Worm (Caenorhabditis elegans) whole organism, late embryonic: ENCODE data around the gene B0336.13.

Source experiments
- C08G9.2 ChIP-seq: sonication (generic microtip); optimal IDR thresholded peaks from 2 replicates; lab custom pipeline; 2016; ENCODE audit warnings: mild to moderate bottlenecking, missing genetic modification characterization, moderate library complexity, missing compliant biosample characterization
- Y22D7AL.16 ChIP-seq: sonication (generic microtip); optimal IDR thresholded peaks from 2 replicates; lab custom pipeline; 2016; ENCODE audit warnings: missing genetic modification characterization, missing compliant biosample characterization
- ceh-34 ChIP-seq: sonication (generic microtip); optimal IDR thresholded peaks from 2 replicates; lab custom pipeline; 2016; ENCODE audit warnings: mild to moderate bottlenecking, missing genetic modification characterization, missing compliant biosample characterization
- nhr-11 ChIP-seq: fragments of 150-350 bp; optimal IDR thresholded peaks from 2 replicates; lab custom pipeline; 2014; ENCODE audit warnings: missing biosample characterization, missing genetic modification characterization
- unc-55 ChIP-seq: sonication (generic microtip); optimal IDR thresholded peaks from 2 replicates; lab custom pipeline; 2017; ENCODE audit warnings: missing biosample characterization, missing genetic modification reagents, missing genetic modification characterization
- zip-5 ChIP-seq: sonication (generic microtip); optimal IDR thresholded peaks from 2 replicates; lab custom pipeline; 2016; ENCODE audit warnings: missing genetic modification characterization, missing compliant biosample characterization

B0336.13 gene

ce11 chrIII:5743084-5743483 is 49.2 kb downstream of the B0336.13 start, which contains the start of gene B0244.15:
TSS of gene B0244.15 (plus strand) at chrIII:5743384.
- TF ChIP-seq C08G9.2 (tag; lab: Kevin White, UChicago) (no peak), ceh-34 (tag; lab: Kevin White, UChicago) (no peak), zip-5 (tag; lab: Kevin White, UChicago) (no peak), nhr-11 (tag; lab: Kevin White, UChicago) (no peak), Y22D7AL.16 (tag; lab: Kevin White, UChicago) (no peak), unc-55 (GFP tag; lab: Kevin White, UChicago) (no peak)
